Worm (Caenorhabditis elegans) whole organism, late embryonic: Measurements from ENCODE around the gene ceh-19.
A peak's percentile ranks its signal among the peaks of the same experiment; 100 is the strongest.

Experiments used
- C08G9.2 ChIP-seq: sonication (generic microtip); optimal IDR thresholded peaks from 2 replicates; lab custom pipeline; 2016; ENCODE audit warnings: mild to moderate bottlenecking, missing genetic modification characterization, moderate library complexity, missing compliant biosample characterization
- Y22D7AL.16 ChIP-seq: sonication (generic microtip); optimal IDR thresholded peaks from 2 replicates; lab custom pipeline; 2016; ENCODE audit warnings: missing genetic modification characterization, missing compliant biosample characterization
- ahr-1 ChIP-seq: sonication (generic microtip); optimal IDR thresholded peaks from 2 replicates; lab custom pipeline; 2016; ENCODE audit warnings: missing genetic modification characterization, missing compliant biosample characterization
- ama-1 ChIP-seq: fragments of 150-350 bp; optimal IDR thresholded peaks from 2 replicates; lab custom pipeline; 2014
- ceh-14 ChIP-seq: sonication (generic microtip); optimal IDR thresholded peaks from 2 replicates; lab custom pipeline; 2016; ENCODE audit warnings: missing genotype, missing genetic modification characterization, missing compliant biosample characterization
- ceh-18 ChIP-seq: sonication (generic microtip); optimal IDR thresholded peaks from 2 replicates; lab custom pipeline; 2016; ENCODE audit warnings: missing genetic modification characterization, missing compliant biosample characterization
- ceh-22 ChIP-seq: sonication (generic microtip); optimal IDR thresholded peaks from 2 replicates; lab custom pipeline; 2017; ENCODE audit warnings: missing biosample characterization, missing genetic modification characterization
- ceh-30 ChIP-seq: fragments of 150-350 bp; optimal IDR thresholded peaks from 2 replicates; lab custom pipeline; 2014; ENCODE audit warnings: missing biosample characterization, missing genetic modification characterization
- ceh-31 ChIP-seq: sonication (generic microtip); optimal IDR thresholded peaks from 2 replicates; lab custom pipeline; 2016; ENCODE audit warnings: missing genetic modification characterization, missing compliant biosample characterization
- ceh-34 ChIP-seq: sonication (generic microtip); optimal IDR thresholded peaks from 2 replicates; lab custom pipeline; 2016; ENCODE audit warnings: mild to moderate bottlenecking, missing genetic modification characterization, missing compliant biosample characterization
- ceh-9 ChIP-seq: sonication (generic microtip); optimal IDR thresholded peaks from 2 replicates; lab custom pipeline; 2016; ENCODE audit warnings: mild to moderate bottlenecking, missing genetic modification characterization, inconsistent platforms, missing compliant biosample characterization
- che-1 ChIP-seq: sonication (generic microtip); optimal IDR thresholded peaks from 2 replicates; lab custom pipeline; 2016; ENCODE audit warnings: mild to moderate bottlenecking, missing genetic modification characterization, missing compliant biosample characterization
- dmd-4 ChIP-seq: sonication (generic microtip); optimal IDR thresholded peaks from 2 replicates; lab custom pipeline; 2016; ENCODE audit warnings: borderline replicate concordance, missing genetic modification characterization, missing compliant biosample characterization
- elt-2 ChIP-seq: sonication (generic microtip); optimal IDR thresholded peaks from 2 replicates; lab custom pipeline; 2016; ENCODE audit warnings: missing genetic modification reagents, missing genetic modification characterization, missing compliant biosample characterization
- elt-4 ChIP-seq: sonication (generic microtip); optimal IDR thresholded peaks from 2 replicates; lab custom pipeline; 2016; ENCODE audit warnings: missing genetic modification characterization, missing compliant biosample characterization
- ets-4 ChIP-seq: sonication (generic microtip); optimal IDR thresholded peaks from 2 replicates; lab custom pipeline; 2016; ENCODE audit warnings: missing genetic modification characterization, missing compliant biosample characterization
- fkh-6 ChIP-seq: sonication (generic microtip); optimal IDR thresholded peaks from 2 replicates; lab custom pipeline; 2016; ENCODE audit warnings: missing genetic modification characterization, missing compliant biosample characterization
- hlh-13 ChIP-seq: fragments of 200-800 bp; sonication (Bioruptor generic); optimal IDR thresholded peaks from 2 replicates; lab custom pipeline; 2018; ENCODE audit warnings: mild to moderate bottlenecking, missing genetic modification characterization, missing compliant biosample characterization
- hlh-30 ChIP-seq: sonication (generic microtip); optimal IDR thresholded peaks from 2 replicates; lab custom pipeline; 2017; ENCODE audit warnings: antibody characterized with exemption, missing genetic modification characterization, missing compliant biosample characterization; ENCODE audit not compliant: insufficient read depth
- hlh-6 ChIP-seq: sonication (generic microtip); optimal IDR thresholded peaks from 2 replicates; lab custom pipeline; 2016; ENCODE audit warnings: missing genotype, missing genetic modification characterization, missing compliant biosample characterization
- lim-6 ChIP-seq: sonication (generic microtip); optimal IDR thresholded peaks from 2 replicates; lab custom pipeline; 2016; ENCODE audit warnings: missing genetic modification characterization, missing compliant biosample characterization
- lin-11 ChIP-seq: fragments of 200-800 bp; sonication (Bioruptor generic); optimal IDR thresholded peaks from 2 replicates; lab custom pipeline; 2018; ENCODE audit warnings: mild to moderate bottlenecking, missing genetic modification characterization, missing compliant biosample characterization
- madf-2 ChIP-seq: sonication (generic microtip); optimal IDR thresholded peaks from 2 replicates; lab custom pipeline; 2017; ENCODE audit warnings: missing genetic modification characterization, missing compliant biosample characterization
- nfya-1 ChIP-seq: sonication (generic microtip); optimal IDR thresholded peaks from 2 replicates; lab custom pipeline; 2017; ENCODE audit warnings: missing genetic modification characterization, mild to moderate bottlenecking, missing compliant biosample characterization, antibody characterized with exemption, moderate library complexity
- nhr-11 ChIP-seq: fragments of 150-350 bp; optimal IDR thresholded peaks from 2 replicates; lab custom pipeline; 2014; ENCODE audit warnings: missing biosample characterization, missing genetic modification characterization
- nhr-232 ChIP-seq: sonication (generic microtip); optimal IDR thresholded peaks from 2 replicates; lab custom pipeline; 2016; ENCODE audit warnings: missing genetic modification characterization, missing compliant biosample characterization
- npax-4 ChIP-seq: sonication (generic microtip); optimal IDR thresholded peaks from 2 replicates; lab custom pipeline; 2016; ENCODE audit warnings: missing genetic modification characterization, missing compliant biosample characterization
- pag-3 ChIP-seq: sonication (generic microtip); optimal IDR thresholded peaks from 2 replicates; lab custom pipeline; 2016; ENCODE audit warnings: missing compliant biosample characterization, missing genetic modification characterization, borderline replicate concordance
- pat-9 ChIP-seq: fragments of 200-800 bp; sonication (Bioruptor generic); optimal IDR thresholded peaks from 2 replicates; lab custom pipeline; 2018; ENCODE audit warnings: mild to moderate bottlenecking, missing genetic modification characterization, moderate library complexity, missing compliant biosample characterization
- pha-2 ChIP-seq: sonication (generic microtip); optimal IDR thresholded peaks from 2 replicates; lab custom pipeline; 2017; ENCODE audit warnings: mild to moderate bottlenecking, missing genetic modification characterization, missing compliant biosample characterization
- pqm-1 ChIP-seq: sonication (generic microtip); optimal IDR thresholded peaks from 2 replicates; lab custom pipeline; 2016; ENCODE audit warnings: missing genetic modification characterization, missing compliant biosample characterization
- sdc-2 ChIP-seq: sonication (generic microtip); optimal IDR thresholded peaks from 2 replicates; lab custom pipeline; 2016; ENCODE audit warnings: missing genotype, missing genetic modification characterization, missing compliant biosample characterization
- syd-9 ChIP-seq: sonication (generic microtip); optimal IDR thresholded peaks from 2 replicates; lab custom pipeline; 2016; ENCODE audit warnings: mild to moderate bottlenecking, missing genetic modification characterization, moderate library complexity, missing compliant biosample characterization
- unc-42 ChIP-seq: sonication (generic microtip); optimal IDR thresholded peaks from 2 replicates; lab custom pipeline; 2016; ENCODE audit warnings: missing genotype, missing genetic modification characterization, missing compliant biosample characterization
- unc-55 ChIP-seq: sonication (generic microtip); optimal IDR thresholded peaks from 2 replicates; lab custom pipeline; 2017; ENCODE audit warnings: missing biosample characterization, missing genetic modification reagents, missing genetic modification characterization

The ceh-19 gene

DNA sequence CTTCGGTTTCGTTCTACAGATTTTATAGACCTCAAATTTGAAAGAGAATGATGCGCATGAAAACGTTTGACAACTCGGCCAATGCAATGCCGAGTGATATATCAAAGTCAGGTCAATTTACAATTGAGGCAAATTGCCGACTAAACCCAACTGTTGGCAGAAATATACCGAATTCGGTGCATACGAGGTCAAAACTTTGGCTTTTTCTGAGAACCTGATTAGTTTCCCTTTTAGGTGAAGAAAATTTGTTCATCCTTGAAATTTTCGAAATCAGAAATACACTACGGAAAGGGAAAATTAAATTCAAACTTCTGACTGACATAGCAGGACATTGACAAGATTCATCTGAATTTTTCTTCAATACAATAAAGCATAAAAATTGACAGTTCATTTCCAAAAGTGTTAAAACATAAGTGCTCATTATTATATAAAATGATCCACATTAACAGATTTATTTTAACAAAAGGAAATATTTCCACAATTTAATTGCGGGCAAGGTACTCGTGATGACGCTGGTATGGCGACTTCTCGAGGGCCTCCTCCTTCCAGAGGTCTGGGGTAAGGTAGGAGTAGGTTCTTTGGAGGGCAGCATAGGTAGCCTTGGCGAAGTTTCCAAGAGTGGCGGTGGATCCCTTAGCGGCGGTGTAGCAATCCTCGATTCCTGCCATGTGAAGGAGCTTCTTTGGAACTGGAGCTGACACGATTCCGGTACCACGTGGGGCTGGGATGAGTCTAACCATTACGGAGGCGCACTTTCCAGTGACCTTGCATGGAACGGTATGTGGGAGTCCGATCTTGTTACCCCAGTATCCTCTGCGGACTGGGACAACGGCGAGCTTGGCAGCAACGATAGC lies 30.5 kb downstream of the ceh-19 start:
- TF ChIP-seq ama-1 (lab: Kevin White, UChicago) = peak; percentile 9
- TF ChIP-seq elt-4 (tag; lab: Kevin White, UChicago) = peak; percentile 51
- no peak for TF ChIP-seq madf-2
- TF ChIP-seq fkh-6 (tag; lab: Kevin White, UChicago) = no peak
- TF ChIP-seq syd-9 (tag; lab: Kevin White, UChicago) = no peak
- no peak for TF ChIP-seq ets-4 (tag; lab: Kevin White, UChicago)
- no peak for TF ChIP-seq hlh-6 (tag; lab: Kevin White, UChicago)
- TF ChIP-seq, all 69 proteins: peak for 2

DNA sequence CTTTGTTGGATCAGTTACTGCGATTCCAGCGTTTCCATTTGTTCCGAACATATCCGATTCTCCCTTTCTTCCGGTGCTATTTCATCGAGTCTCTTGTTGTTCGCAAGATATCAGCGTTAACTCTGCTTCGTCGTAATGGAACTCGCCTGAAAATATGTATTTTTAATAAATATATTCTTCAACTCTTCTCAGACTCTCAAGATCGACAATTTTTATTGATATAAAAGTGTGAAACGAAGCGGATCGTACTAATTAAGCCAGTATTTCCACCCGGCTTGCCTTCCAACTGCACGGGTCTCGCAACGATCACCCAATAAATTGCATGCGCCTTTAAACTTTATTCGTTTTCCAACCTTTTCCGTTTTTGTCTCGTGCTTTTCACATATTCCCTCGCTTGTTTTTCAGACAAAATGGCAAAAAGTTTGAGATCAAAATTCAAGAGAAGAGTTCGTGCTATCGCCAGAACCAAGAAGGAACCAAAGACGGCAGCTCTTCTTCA lies 31.7 kb downstream of the ceh-19 start, which contains the start of the genes xpo-3 and C49H3.3:
xpo-3 (minus strand) TSS at position 51 of the 499 bp plus-strand sequence.
C49H3.3 (plus strand) TSS at position 369 of the 499 bp plus-strand sequence.
- TF ChIP-seq hlh-30 (peak; percentile 3), ceh-22 (tag; lab: Kevin White, UChicago) (no peak), elt-2 (no peak), unc-42 (tag; lab: Kevin White, UChicago) (peak; percentile 51), ceh-31 (peak; percentile 14), nhr-232 (tag; lab: Kevin White, UChicago) (no peak), che-1 (tag; lab: Kevin White, UChicago) (no peak), nfya-1 (tag; lab: Kevin White, UChicago) (no peak), sdc-2 (no peak), lim-6 (tag; lab: Kevin White, UChicago) (no peak), npax-4 (tag; lab: Kevin White, UChicago) (no peak), Y22D7AL.16 (tag; lab: Kevin White, UChicago) (no peak), ahr-1 (tag; lab: Kevin White, UChicago) (no peak), pqm-1 (tag; lab: Kevin White, UChicago) (no peak), pag-3 (tag; lab: Kevin White, UChicago) (no peak), ceh-30 (tag; lab: Kevin White, UChicago) (no peak), ceh-34 (tag; lab: Kevin White, UChicago) (no peak), lin-11 (tag; lab: Kevin White, UChicago) (no peak)

DNA sequence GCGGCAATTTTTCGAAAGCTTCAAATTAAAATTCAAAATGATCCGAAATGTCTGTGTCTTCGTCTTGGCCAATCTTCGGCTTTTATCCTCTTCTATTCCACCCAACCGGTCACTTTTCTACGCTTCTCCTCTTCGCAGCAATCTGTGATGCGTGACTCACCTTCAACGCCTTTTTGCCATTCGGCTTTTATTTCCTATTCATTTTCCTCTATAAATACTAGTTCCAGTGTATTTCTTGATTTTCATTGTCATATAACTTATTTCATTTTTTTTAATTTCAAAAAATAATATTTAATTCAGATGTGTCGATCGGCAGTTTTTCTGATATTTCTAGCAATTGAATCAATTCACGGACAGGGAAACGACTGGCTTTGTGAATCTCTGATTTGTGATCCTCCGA lies 35.6 kb downstream of the ceh-19 start, which contains the start of gene C49H3.16:
C49H3.16 (plus strand) TSS at position 301 of the 400 bp plus-strand sequence.
- TF ChIP-seq che-1 (tag; lab: Kevin White, UChicago) (no peak), hlh-6 (tag; lab: Kevin White, UChicago) (no peak), ceh-14 (tag; lab: Kevin White, UChicago) (no peak), unc-55 (GFP tag; lab: Kevin White, UChicago) (no peak), npax-4 (tag; lab: Kevin White, UChicago) (no peak), C08G9.2 (tag; lab: Kevin White, UChicago) (no peak)
- TF ChIP-seq, all 69 proteins: peak for 0

DNA sequence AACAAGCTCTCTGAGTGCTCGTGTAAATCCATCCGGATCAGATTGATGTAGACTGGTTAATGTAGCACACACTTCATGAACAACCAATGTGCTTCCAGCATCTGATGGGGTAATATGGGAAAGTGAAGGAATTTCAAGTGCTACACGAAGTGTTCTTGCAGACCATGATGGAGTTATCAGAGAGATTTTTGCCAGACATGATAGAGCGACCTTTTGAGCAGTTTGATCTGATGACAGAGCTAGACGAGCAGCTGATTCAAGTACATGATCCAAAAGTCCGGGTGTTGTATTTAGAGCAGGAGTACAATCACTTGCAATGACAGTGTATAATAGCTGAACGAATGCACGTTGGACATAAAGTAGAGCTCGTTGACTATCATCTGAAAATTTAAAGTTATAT lies 37.9 kb downstream of the ceh-19 start:
- TF ChIP-seq lin-11 (tag; lab: Kevin White, UChicago) (no peak), ceh-9 (tag; lab: Kevin White, UChicago) (no peak), nhr-11 (tag; lab: Kevin White, UChicago) (no peak), pat-9 (tag; lab: Kevin White, UChicago) (no peak), sdc-2 (no peak), ama-1 (lab: Kevin White, UChicago) (no peak), pha-2 (tag; lab: Kevin White, UChicago) (no peak)

DNA sequence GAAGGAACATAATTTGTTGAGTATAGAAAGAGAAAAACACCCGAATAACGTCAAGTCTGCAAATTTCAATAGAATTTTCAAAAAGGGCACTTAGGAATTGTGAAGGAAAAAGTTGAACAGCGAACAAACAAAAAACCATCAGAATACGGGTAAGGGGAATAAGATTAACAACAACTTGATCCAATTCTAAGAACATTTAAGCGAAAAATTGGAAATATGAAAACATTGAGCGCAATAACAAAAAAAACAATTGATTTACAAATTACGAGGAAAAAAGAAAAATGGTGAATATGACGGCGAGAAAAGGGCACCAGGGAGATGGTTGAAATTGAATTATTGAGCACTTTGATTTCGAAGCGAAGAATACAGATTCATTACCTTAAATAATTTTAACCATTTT lies 38.8 kb downstream of the ceh-19 start:
- no peak for TF ChIP-seq ceh-34 (tag; lab: Kevin White, UChicago)
- TF ChIP-seq syd-9 (tag; lab: Kevin White, UChicago) = no peak
- no peak for TF ChIP-seq hlh-13
- TF ChIP-seq pqm-1 (tag; lab: Kevin White, UChicago) = no peak
- no peak for TF ChIP-seq che-1 (tag; lab: Kevin White, UChicago)
- no peak for TF ChIP-seq madf-2
- TF ChIP-seq ceh-18 = no peak
- no peak for TF ChIP-seq ceh-9 (tag; lab: Kevin White, UChicago)
- TF ChIP-seq dmd-4 (tag; lab: Kevin White, UChicago) = no peak
